Worm (Caenorhabditis elegans): Measurements from ENCODE around the gene lev-9.

DNA sequence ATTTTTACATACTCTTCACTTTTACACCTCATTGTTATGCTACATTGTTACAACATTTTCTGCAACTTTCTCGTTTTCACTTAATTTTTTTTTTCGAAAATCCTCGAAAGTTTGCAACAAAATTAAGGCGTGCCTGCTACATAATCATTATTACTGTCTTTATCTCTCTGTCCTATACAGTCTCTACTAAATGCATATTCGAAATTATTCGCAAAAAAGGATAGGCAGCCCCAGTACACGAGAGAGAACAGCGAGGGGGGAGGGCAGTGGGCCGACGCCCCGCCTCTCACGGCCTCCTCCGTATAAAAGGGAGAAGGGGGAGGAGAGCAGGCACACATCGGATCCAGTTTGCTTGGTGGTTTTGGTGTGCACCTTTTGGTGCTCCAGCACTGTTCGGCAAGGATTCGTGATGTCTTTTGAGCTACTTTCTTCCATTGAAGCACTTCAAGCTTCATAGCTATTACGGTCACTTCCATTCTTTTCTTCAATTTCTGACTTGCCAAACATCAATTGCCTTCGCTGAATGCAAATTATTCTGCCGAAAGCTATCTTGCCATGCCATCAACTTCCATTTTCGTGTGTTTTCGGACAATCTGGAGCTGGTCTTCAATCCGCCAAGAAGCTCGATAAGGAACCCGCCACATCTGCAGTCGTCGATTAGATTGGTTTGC is 39.5 kb downstream of the lev-9 start:
- TF ChIP-seq ref-1 (GFP tag; conservative IDR thresholded peaks at IDR 0.05) (no peak), T22C8.4 (GFP tag; IDR thresholded peaks at IDR 0.05) (no peak), flt-1 (GFP tag; IDR thresholded peaks at IDR 0.05) (peak; percentile 36; the same call in 1 of the 2 replicates), ztf-29 (GFP tag; IDR thresholded peaks at IDR 0.05) (no peak), cog-1 (tag; optimal IDR thresholded peaks at IDR 0.05) (peak; percentile 10), tab-1 (GFP tag; IDR thresholded peaks at IDR 0.05) (no peak), med-1 (GFP tag; optimal IDR thresholded peaks at IDR 0.05; ENCODE audit: insufficient read depth) (no peak), klf-2 (GFP tag; conservative IDR thresholded peaks at IDR 0.05) (no peak), ztf-23 (GFP tag; IDR thresholded peaks at IDR 0.05) (no peak)

Measured in whole organism, midembryonic.